Fruit fly (Drosophila melanogaster): ENCODE results near the gene Tm2.

The Tm2 gene

dm6 chr3R:15262710-15263672 lies 47.0 kb upstream of the Tm2 start, which contains the start of the genes eIF2gamma and Set (continued):
- TF ChIP-seq Drgx (GFP tag; IDR thresholded peaks at IDR 0.05) (no peak), tup (GFP tag; optimal IDR thresholded peaks at IDR 0.05) (peak; percentile 13), HLHmδ (GFP tag; optimal IDR thresholded peaks at IDR 0.05) (peak; percentile 51), YL-1 (GFP tag; optimal IDR thresholded peaks at IDR 0.05) (peak; percentile 51), Usf (GFP tag; optimal IDR thresholded peaks at IDR 0.05) (no peak), CG12744 (GFP tag; optimal IDR thresholded peaks at IDR 0.05) (no peak), CG13894 (tag; optimal IDR thresholded peaks at IDR 0.05) (no peak), Eip74EF (GFP tag; optimal IDR thresholded peaks at IDR 0.05) (no peak), croc (GFP tag; conservative IDR thresholded peaks at IDR 0.05) (no peak), tio (GFP tag; optimal IDR thresholded peaks at IDR 0.05) (no peak), slou (GFP tag; optimal IDR thresholded peaks at IDR 0.05) (no peak), pan (optimal IDR thresholded peaks at IDR 0.05) (no peak), pan (GFP tag; optimal IDR thresholded peaks at IDR 0.05 in 1 of 2, IDR thresholded peaks at IDR 0.05 in 1 of 2) (peak in 1 of 2 experiments; percentile 20), Dip2 (GFP tag; IDR thresholded peaks at IDR 0.05) (no peak), Myb (GFP tag; optimal IDR thresholded peaks at IDR 0.05) (peak; percentile 59), HHEX (GFP tag; optimal IDR thresholded peaks at IDR 0.05) (no peak), CG2712 (tag; optimal IDR thresholded peaks at IDR 0.05) (no peak), Xrp1 (GFP tag; IDR thresholded peaks at IDR 0.05) (no peak), CG34422 (GFP tag; IDR thresholded peaks at IDR 0.05) (peak; percentile 78), CG17912 (GFP tag; optimal IDR thresholded peaks at IDR 0.05) (peak; percentile 33), sug (tag; optimal IDR thresholded peaks at IDR 0.05) (no peak), Mes4 (GFP tag; optimal IDR thresholded peaks at IDR 0.05) (no peak), unpg (GFP tag; optimal IDR thresholded peaks at IDR 0.05) (no peak), tgo (GFP tag; IDR thresholded peaks at IDR 0.05) (no peak), emc (GFP tag; optimal IDR thresholded peaks at IDR 0.05) (no peak), CG31224 (GFP tag; IDR thresholded peaks at IDR 0.05) (no peak), Vsx1 (GFP tag; optimal IDR thresholded peaks at IDR 0.05) (no peak), CG11398 (GFP tag; optimal IDR thresholded peaks at IDR 0.05) (no peak), CG10565 (GFP tag; optimal IDR thresholded peaks at IDR 0.05) (no peak), sens (GFP tag) (peak; percentile 7), Hr51 (GFP tag; optimal IDR thresholded peaks at IDR 0.05) (peak in 1 of 2 experiments; percentile 14), Mad (GFP tag; optimal IDR thresholded peaks at IDR 0.05) (no peak), run (tag; optimal IDR thresholded peaks at IDR 0.05) (no peak), CG8290 (GFP tag; optimal IDR thresholded peaks at IDR 0.05) (no peak), CG8290 (tag; optimal IDR thresholded peaks at IDR 0.05) (no peak), hbn (GFP tag; IDR thresholded peaks at IDR 0.05; ENCODE audit: partially characterized antibody) (peak; percentile 97), ssp (GFP tag; IDR thresholded peaks at IDR 0.05) (peak; percentile 52), wek (GFP tag; optimal IDR thresholded peaks at IDR 0.05) (no peak), Ada2b (GFP tag; IDR thresholded peaks at IDR 0.05) (no peak), Scr (GFP tag; IDR thresholded peaks at IDR 0.05; ENCODE audit: partially characterized antibody) (peak; percentile 95), CG15479 (GFP tag; optimal IDR thresholded peaks at IDR 0.05) (peak; percentile 36), wdn (GFP tag; IDR thresholded peaks at IDR 0.05) (0 out of 2 replicates have a peak, but pooled peaks have one; percentile 13), maf-S (GFP tag; optimal IDR thresholded peaks at IDR 0.05) (peak; percentile 17), Dad (GFP tag; optimal IDR thresholded peaks at IDR 0.05) (peak; percentile 44), vvl (GFP tag; IDR thresholded peaks at IDR 0.05) (peak; percentile 52), TFAM (GFP tag; optimal IDR thresholded peaks at IDR 0.05) (no peak), Hr78 (GFP tag; optimal IDR thresholded peaks at IDR 0.05) (no peak), Gsc (GFP tag; IDR thresholded peaks at IDR 0.05) (no peak), Spps (tag; optimal IDR thresholded peaks at IDR 0.05) (no peak)
